Fruit fly (Drosophila melanogaster): ENCODE results near the gene Prosalpha6.

DNA sequence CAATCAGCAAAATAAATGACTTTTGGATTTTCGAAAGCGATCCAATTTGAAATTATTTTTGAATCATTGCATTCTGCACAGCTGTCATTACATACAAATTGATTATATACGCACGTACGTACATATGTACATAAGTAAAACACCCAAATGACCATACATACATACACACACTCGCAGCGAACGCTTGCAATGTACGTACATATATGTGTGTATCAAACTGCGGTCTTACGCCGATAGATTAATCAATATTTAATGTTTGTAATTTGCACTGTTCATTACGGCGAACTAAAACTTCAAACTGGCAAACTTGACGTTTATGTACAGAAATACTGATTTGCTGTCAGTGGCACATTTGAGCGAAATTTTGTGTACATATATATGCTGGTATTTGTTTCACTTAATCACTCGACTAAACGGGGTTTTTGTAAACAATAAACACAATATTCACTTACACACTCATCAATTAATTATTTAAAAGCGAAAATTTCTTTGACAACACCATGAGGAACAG, 5.1 kb downstream of the Prosalpha6 start:
- TF ChIP-seq ttk (optimal IDR thresholded peaks at IDR 0.05), result no peak
- no peak for TF ChIP-seq Sin3A (optimal IDR thresholded peaks at IDR 0.05)
- TF ChIP-seq h (optimal IDR thresholded peaks at IDR 0.05), result no peak

Measured in Kc167 (cell line).